Worm (Caenorhabditis elegans) whole organism, early embryonic: ENCODE data around the gene ify-1.

ENCODE experiments used
- B0310.2 ChIP-seq: sonication (generic microtip); optimal IDR thresholded peaks from 2 replicates; lab custom pipeline; 2016; ENCODE audit warnings: mild to moderate bottlenecking, missing genetic modification characterization, missing compliant biosample characterization
- F13C5.2 ChIP-seq: sonication (generic microtip); optimal IDR thresholded peaks from 2 replicates; lab custom pipeline; 2017; ENCODE audit warnings: mild to moderate bottlenecking, missing genetic modification characterization, inconsistent platforms, missing compliant biosample characterization
- aly-1 ChIP-seq: sonication (generic microtip); optimal IDR thresholded peaks from 2 replicates; lab custom pipeline; 2016; ENCODE audit warnings: missing genetic modification characterization, missing compliant biosample characterization
- ama-1 ChIP-seq: fragments of 150-350 bp; optimal IDR thresholded peaks from 2 replicates; lab custom pipeline; 2014
- ceh-13 ChIP-seq: fragments of 200-800 bp; sonication (Bioruptor generic); optimal IDR thresholded peaks from 2 replicates; lab custom pipeline; 2018; ENCODE audit warnings: mild to moderate bottlenecking, missing genetic modification characterization, missing compliant biosample characterization
- ceh-36 ChIP-seq: sonication (generic microtip); optimal IDR thresholded peaks from 2 replicates; lab custom pipeline; 2016; ENCODE audit warnings: missing genetic modification characterization, inconsistent platforms, missing compliant biosample characterization
- ets-7 ChIP-seq: sonication (generic microtip); optimal IDR thresholded peaks from 2 replicates; lab custom pipeline; 2016; ENCODE audit warnings: missing genotype, missing genetic modification characterization, missing compliant biosample characterization
- flt-1 ChIP-seq: fragments of 200-800 bp; sonication (Bioruptor generic); IDR thresholded peaks from 2 replicates; pipeline ENCODE4 v1.3.6; 2022; ENCODE audit warnings: missing genetic modification characterization, missing compliant biosample characterization
- hmbx-1 ChIP-seq: sonication (generic microtip); optimal IDR thresholded peaks from 2 replicates; lab custom pipeline; 2016; ENCODE audit warnings: mild to moderate bottlenecking, missing genetic modification characterization, missing compliant biosample characterization
- hmg-4 ChIP-seq: fragments of 200-800 bp; sonication (Bioruptor generic); optimal IDR thresholded peaks from 2 replicates; lab custom pipeline; 2018; ENCODE audit warnings: mild to moderate bottlenecking, missing genetic modification characterization, missing compliant biosample characterization
- hnd-1 ChIP-seq: sonication (generic microtip); optimal IDR thresholded peaks from 2 replicates; lab custom pipeline; 2016; ENCODE audit warnings: missing genetic modification characterization, missing compliant biosample characterization
- pes-1 ChIP-seq: fragments of 200-800 bp; sonication (Bioruptor generic); IDR thresholded peaks from 2 replicates; pipeline ENCODE4 v1.3.6; 2022; ENCODE audit warnings: missing genetic modification reagents, missing genetic modification characterization, missing compliant biosample characterization
- scrt-1 ChIP-seq: fragments of 200-800 bp; sonication (Bioruptor generic); IDR thresholded peaks from 2 replicates; pipeline ENCODE4 v1.3.6; 2022; ENCODE audit warnings: missing genetic modification characterization, missing compliant biosample characterization
- sea-1 ChIP-seq: fragments of 200-800 bp; sonication (Bioruptor generic); conservative IDR thresholded peaks from 2 replicates; pipeline ENCODE4 v1.3.6; 2022; ENCODE audit warnings: missing genetic modification characterization, missing compliant biosample characterization
- tbx-11 ChIP-seq: fragments of 200-800 bp; sonication (Bioruptor generic); IDR thresholded peaks from 2 replicates; pipeline ENCODE4 v1.3.6; 2022; ENCODE audit warnings: missing genetic modification characterization, missing compliant biosample characterization
- tbx-37 ChIP-seq: fragments of 200-800 bp; sonication (Bioruptor generic); conservative IDR thresholded peaks from 2 replicates; pipeline ENCODE4 v1.3.6; 2022; ENCODE audit warnings: missing genetic modification reagents, missing genetic modification characterization, missing compliant biosample characterization
- tra-4 ChIP-seq: sonication (generic microtip); optimal IDR thresholded peaks from 2 replicates; lab custom pipeline; 2017; ENCODE audit warnings: missing genetic modification characterization, missing compliant biosample characterization

Gene ify-1

DNA sequence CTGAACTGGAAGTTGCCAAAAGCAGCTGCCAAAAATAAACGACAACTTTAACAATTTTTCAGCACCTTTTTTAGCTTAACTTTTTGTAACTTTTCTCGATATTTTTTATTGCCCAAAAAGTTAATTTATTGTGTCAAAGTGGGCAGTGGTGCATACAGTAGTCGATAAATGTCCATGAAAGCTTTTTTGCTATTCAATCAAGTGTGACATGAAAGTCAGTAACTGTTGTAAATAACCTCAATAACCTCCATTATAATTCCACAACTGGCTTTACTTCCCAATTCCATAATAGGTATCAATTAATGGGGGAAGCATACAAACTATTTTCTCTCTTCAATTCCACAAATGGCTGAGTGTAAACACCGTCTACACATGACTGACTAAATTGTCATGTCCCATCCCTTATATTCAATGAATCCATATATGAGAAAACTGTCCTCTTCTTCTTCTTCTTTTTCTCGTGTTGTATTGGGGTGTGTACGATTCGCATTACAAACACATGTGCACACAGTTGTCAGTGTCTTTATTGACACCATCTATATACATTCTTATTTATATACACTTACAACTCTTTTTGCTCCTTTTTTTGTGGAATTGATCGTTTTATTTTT is 6.7 kb downstream of the ify-1 start:
- TF ChIP-seq tbx-37 (GFP tag; lab: Robert Waterston, UW) (no peak), tra-4 (no peak), scrt-1 (GFP tag; lab: Robert Waterston, UW) (no peak), ama-1 (lab: Kevin White, UChicago) (no peak), F13C5.2 (tag; lab: Kevin White, UChicago) (no peak), aly-1 (tag; lab: Kevin White, UChicago) (no peak), B0310.2 (tag; lab: Kevin White, UChicago) (no peak), pes-1 (GFP tag; lab: Robert Waterston, UW) (no peak), ceh-36 (no peak), hnd-1 (no peak), ets-7 (tag; lab: Kevin White, UChicago) (no peak), hmbx-1 (tag; lab: Kevin White, UChicago) (no peak), flt-1 (GFP tag; lab: Robert Waterston, UW) (no peak), tbx-11 (GFP tag; lab: Robert Waterston, UW) (no peak), sea-1 (no peak), ceh-13 (no peak), hmg-4 (GFP tag; lab: Kevin White, UChicago) (no peak)

DNA sequence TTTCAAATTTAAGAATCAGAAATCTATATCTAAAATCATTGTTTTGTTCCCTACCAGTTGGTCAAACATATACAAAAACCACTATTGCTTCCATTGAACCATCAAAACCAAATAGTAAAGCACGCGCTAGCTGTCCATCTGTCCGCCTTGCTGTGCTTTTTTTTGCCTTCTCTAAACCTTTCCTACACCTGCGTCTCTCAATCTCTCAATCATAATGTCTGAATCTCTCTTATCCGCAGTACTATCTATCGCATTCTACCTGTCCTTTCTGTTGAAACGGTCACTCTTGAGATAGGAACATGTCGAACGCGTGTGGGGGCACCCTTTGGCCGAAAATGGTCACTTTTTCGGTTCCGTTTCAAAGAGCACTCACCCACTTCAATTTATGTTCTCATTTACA is 7.7 kb downstream of the ify-1 start:
- no peak for TF ChIP-seq B0310.2 (tag; lab: Kevin White, UChicago)
- TF ChIP-seq ama-1 (lab: Kevin White, UChicago), result no peak
- no peak for TF ChIP-seq hmbx-1 (tag; lab: Kevin White, UChicago)
- TF ChIP-seq hnd-1, result no peak
- TF ChIP-seq scrt-1 (GFP tag; lab: Robert Waterston, UW), result no peak
- no peak for TF ChIP-seq tra-4
- TF ChIP-seq aly-1 (tag; lab: Kevin White, UChicago), result no peak
- no peak for TF ChIP-seq flt-1 (GFP tag; lab: Robert Waterston, UW)
- no peak for TF ChIP-seq hmg-4 (GFP tag; lab: Kevin White, UChicago)

DNA sequence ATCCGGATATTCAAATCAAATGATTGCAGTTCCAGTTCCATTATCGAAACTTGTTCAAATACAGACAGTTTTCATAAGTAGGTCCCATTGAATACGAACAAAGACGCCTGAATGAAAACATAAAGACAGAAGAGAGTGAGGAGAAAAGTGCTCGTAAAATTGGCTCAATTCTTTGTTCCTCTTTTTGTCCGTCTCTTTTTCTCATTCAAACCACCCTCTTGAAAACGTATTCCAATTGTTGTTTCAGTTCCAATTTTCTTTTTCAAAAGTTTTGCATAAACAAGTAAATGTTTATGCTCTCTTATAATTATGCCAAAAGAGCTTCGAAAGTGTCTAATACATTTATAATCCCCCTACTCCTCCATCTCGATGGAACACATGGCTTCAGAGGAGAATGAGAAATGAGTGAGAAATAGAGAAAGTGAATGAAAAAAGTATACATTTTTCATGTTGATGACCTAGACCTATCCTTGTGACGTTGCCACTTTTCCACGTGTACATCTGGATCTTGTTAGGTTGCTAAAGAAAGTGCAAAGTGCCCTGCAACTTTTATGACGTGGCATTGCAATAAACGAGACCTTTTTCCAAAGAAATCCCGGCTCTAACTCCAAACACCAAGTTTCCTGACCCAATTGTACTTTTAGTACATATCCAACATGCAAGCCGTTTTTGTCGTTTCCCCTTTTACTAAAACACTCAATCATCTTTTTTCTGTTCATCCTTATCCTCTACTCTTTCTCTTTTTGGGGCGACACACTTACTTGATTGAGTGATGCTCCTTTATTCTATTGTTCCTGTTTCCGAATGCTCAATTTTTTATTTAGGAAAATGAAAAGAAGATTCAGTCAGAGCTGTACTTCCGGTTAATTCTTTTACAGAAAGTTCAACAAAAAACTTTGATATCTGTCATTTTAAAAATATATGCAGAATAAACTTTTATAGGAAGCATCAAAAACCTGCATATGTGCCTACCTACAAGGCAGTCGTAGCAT is 8.5 kb downstream of the ify-1 start:
- TF ChIP-seq ceh-36 (no peak), pes-1 (GFP tag; lab: Robert Waterston, UW) (no peak), ceh-13 (no peak), tra-4 (no peak), flt-1 (GFP tag; lab: Robert Waterston, UW) (no peak), hmbx-1 (tag; lab: Kevin White, UChicago) (no peak), hnd-1 (no peak)

DNA sequence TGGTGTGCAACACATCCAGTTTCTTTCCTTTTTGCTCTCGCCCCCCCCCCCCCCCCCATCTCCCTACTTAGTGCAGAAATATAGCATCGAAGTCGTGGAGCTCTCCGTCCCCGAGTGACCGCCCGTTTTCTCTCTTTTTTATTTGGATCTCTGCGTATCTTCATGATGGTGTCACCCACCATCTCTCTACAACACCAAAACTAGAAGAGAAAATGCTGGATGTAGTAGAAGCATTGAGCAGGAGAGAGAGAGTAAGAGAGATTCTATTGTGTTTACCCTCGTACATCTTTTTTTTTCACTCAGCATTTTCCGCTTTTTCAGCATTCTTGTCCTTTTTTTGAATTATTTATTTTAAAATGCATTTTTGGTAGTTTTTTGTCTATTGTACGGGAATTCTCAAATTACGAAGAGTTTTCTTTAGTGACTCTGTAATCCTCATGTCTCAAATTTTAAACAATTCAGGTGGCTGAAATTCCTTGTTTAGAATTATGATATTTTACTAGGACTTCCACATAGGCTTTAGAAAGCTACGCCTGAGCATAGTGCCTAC is 12.5 kb downstream of the ify-1 start:
- no peak for TF ChIP-seq ceh-13
- TF ChIP-seq B0310.2 (tag; lab: Kevin White, UChicago), result no peak
- no peak for TF ChIP-seq tbx-11 (GFP tag; lab: Robert Waterston, UW)
- TF ChIP-seq hnd-1, result no peak
- TF ChIP-seq scrt-1 (GFP tag; lab: Robert Waterston, UW), result no peak
- no peak for TF ChIP-seq aly-1 (tag; lab: Kevin White, UChicago)
- no peak for TF ChIP-seq ets-7 (tag; lab: Kevin White, UChicago)
- TF ChIP-seq tra-4, result no peak
- no peak for TF ChIP-seq sea-1
- no peak for TF ChIP-seq flt-1 (GFP tag; lab: Robert Waterston, UW)
- TF ChIP-seq hmbx-1 (tag; lab: Kevin White, UChicago), result no peak

DNA sequence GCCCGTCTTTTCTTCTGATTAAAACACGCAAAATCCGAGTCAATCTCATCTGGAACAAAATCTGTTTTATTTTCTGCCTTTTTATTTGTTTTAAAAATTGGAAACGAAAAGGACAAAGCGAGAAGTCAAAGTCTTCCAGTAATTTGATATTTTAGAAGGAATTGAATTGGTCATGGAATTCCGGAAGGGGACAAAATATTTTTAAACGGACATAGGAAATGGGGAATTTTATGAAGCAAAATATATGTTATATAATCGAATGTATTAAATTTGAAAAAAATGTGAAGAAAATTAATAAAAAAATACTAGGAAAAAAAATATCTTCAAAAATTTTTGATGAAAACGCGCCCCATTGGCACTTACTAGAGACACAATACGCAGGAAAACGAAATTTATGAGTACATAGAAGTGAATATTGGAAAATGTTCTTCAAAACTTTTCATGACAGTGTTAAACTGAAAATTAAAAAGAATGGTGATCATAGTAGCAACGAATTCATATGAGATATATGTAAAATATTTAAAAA is 14.3 kb downstream of the ify-1 start, which contains the start of gene F33G12.7:
TSS of gene F33G12.7 (minus strand) at position 51 of the 526 bp plus-strand sequence.
- no peak for TF ChIP-seq ceh-36
- TF ChIP-seq ama-1 (lab: Kevin White, UChicago), result no peak
- no peak for TF ChIP-seq sea-1
- no peak for TF ChIP-seq F13C5.2 (tag; lab: Kevin White, UChicago)
- no peak for TF ChIP-seq ceh-13
- no peak for TF ChIP-seq pes-1 (GFP tag; lab: Robert Waterston, UW)
- TF ChIP-seq hmbx-1 (tag; lab: Kevin White, UChicago), result no peak
- no peak for TF ChIP-seq flt-1 (GFP tag; lab: Robert Waterston, UW)
- no peak for TF ChIP-seq scrt-1 (GFP tag; lab: Robert Waterston, UW)
- no peak for TF ChIP-seq hnd-1
- no peak for TF ChIP-seq tbx-37 (GFP tag; lab: Robert Waterston, UW)

DNA sequence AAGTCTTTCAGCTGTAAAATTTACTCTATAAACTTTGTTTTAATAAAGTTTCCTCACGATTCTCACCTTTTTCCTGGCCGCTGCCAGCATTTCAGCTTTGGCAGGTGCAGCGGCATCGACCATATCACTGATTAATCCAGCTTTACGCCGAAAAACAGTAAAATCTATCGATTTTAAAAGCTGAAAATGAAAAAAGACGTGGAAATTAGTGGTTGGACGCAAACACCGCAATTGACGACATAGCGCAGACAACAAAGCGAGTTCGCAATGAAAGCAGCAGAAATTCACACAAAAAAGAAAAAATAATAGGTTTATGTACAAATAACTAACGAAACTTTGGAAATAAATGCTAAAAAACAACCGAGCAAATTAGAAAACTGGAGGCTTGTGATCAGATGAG is 15.1 kb downstream of the ify-1 start, which contains the start of gene golg-2:
TSS of gene golg-2 (minus strand) at position 180 of the 400 bp plus-strand sequence.
- TF ChIP-seq ama-1 (lab: Kevin White, UChicago) (no peak), tbx-11 (GFP tag; lab: Robert Waterston, UW) (no peak), hmbx-1 (tag; lab: Kevin White, UChicago) (no peak), pes-1 (GFP tag; lab: Robert Waterston, UW) (no peak), sea-1 (no peak), hnd-1 (no peak), aly-1 (tag; lab: Kevin White, UChicago) (no peak), tbx-37 (GFP tag; lab: Robert Waterston, UW) (no peak), F13C5.2 (tag; lab: Kevin White, UChicago) (no peak), hmg-4 (GFP tag; lab: Kevin White, UChicago) (no peak), ets-7 (tag; lab: Kevin White, UChicago) (no peak), ceh-13 (no peak), scrt-1 (GFP tag; lab: Robert Waterston, UW) (no peak), ceh-36 (no peak), B0310.2 (tag; lab: Kevin White, UChicago) (no peak), tra-4 (no peak), flt-1 (GFP tag; lab: Robert Waterston, UW) (no peak)
